Worm (Caenorhabditis elegans) whole organism, L4 larva: ENCODE measurements around the gene vab-19.

ENCODE experiments used
- F26F4.8 ChIP-seq: fragments of 200-800 bp; sonication (Bioruptor generic); conservative IDR thresholded peaks from 2 replicates; pipeline ENCODE4 v1.3.6; 2022; ENCODE audit warnings: missing genetic modification characterization, missing compliant biosample characterization
- F49E8.2 ChIP-seq: sonication (generic microtip); optimal IDR thresholded peaks from 2 replicates; lab custom pipeline; 2016; ENCODE audit warnings: missing compliant biosample characterization, mild to moderate bottlenecking, missing genetic modification characterization, borderline replicate concordance
- Y48G9A.11 ChIP-seq: fragments of 200-800 bp; sonication (Bioruptor generic); IDR thresholded peaks from 2 replicates; pipeline ENCODE4 v1.3.6; 2022; ENCODE audit warnings: missing genetic modification reagents, missing genetic modification characterization, missing compliant biosample characterization
- fos-1 ChIP-seq: fragments of 150-350 bp; optimal IDR thresholded peaks from 2 replicates; lab custom pipeline; 2014; ENCODE audit warnings: missing biosample characterization, missing genetic modification characterization
- madf-9 ChIP-seq: fragments of 200-800 bp; sonication (Bioruptor generic); conservative IDR thresholded peaks from 2 replicates; pipeline ENCODE4 v1.3.6; 2022; ENCODE audit warnings: missing genetic modification reagents, missing genetic modification characterization, missing compliant biosample characterization
- zfp-2 ChIP-seq: sonication (generic microtip); optimal IDR thresholded peaks from 2 replicates; lab custom pipeline; 2016; ENCODE audit warnings: mild to moderate bottlenecking, missing genetic modification characterization, missing compliant biosample characterization
- zip-2 ChIP-seq: fragments of 150-350 bp; optimal IDR thresholded peaks from 2 replicates; lab custom pipeline; 2014; ENCODE audit warnings: missing biosample characterization, missing genetic modification characterization

DNA sequence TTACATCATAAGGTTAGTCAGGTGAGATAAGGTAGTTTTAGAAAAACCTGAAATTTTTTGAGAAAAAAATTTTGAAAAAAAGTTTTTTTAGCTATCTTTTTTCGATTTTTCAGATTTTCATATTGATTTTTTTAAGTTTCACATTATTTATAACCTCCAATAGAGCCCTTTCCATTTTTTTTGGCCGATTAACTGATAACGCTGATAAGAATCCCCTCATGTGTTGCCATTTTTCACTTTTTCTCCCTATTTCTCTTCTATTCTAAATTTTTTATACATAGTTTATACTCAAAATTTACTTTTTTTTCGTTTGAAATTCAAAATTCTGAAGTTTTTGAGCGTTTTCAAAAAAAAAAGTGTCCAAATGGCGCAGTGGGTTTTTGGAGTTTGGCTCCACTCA lies 4.9 kb upstream of the vab-19 start:
- TF ChIP-seq zfp-2 (tag; lab: Kevin White, UChicago) (no peak), fos-1 (tag; lab: Kevin White, UChicago) (no peak), madf-9 (GFP tag; lab: Robert Waterston, UW) (no peak), F26F4.8 (GFP tag; lab: Robert Waterston, UW) (no peak), F49E8.2 (tag; lab: Kevin White, UChicago) (no peak), zip-2 (tag; lab: Kevin White, UChicago) (no peak), Y48G9A.11 (GFP tag; lab: Robert Waterston, UW) (no peak)
